Worm (Caenorhabditis elegans) whole organism, L1 larva: ENCODE measurements around the gene amx-1.

Experiments used
- C04F5.9 ChIP-seq: sonication (generic microtip); optimal IDR thresholded peaks from 2 replicates; lab custom pipeline; 2016; ENCODE audit warnings: missing genetic modification characterization, missing compliant biosample characterization
- F16B12.6 ChIP-seq: fragments of 150-350 bp; optimal IDR thresholded peaks from 2 replicates; lab custom pipeline; 2014; ENCODE audit warnings: missing biosample characterization, missing genetic modification characterization
- Y116A8C.19 ChIP-seq: sonication (generic microtip); optimal IDR thresholded peaks from 2 replicates; lab custom pipeline; 2016; ENCODE audit warnings: missing compliant biosample characterization, missing genetic modification characterization, borderline replicate concordance
- aha-1 ChIP-seq: fragments of 150-350 bp; optimal IDR thresholded peaks from 2 replicates; lab custom pipeline; 2014; ENCODE audit warnings: missing biosample characterization, missing genetic modification characterization
- ama-1 ChIP-seq: fragments of 150-350 bp; optimal IDR thresholded peaks from 2 replicates; lab custom pipeline; 2014
- ceh-8 ChIP-seq: fragments of 200-800 bp; sonication (Bioruptor generic); optimal IDR thresholded peaks from 2 replicates; lab custom pipeline; 2018; ENCODE audit warnings: mild to moderate bottlenecking, missing genetic modification characterization, moderate library complexity, missing compliant biosample characterization
- ceh-90 ChIP-seq: sonication (generic microtip); optimal IDR thresholded peaks from 2 replicates; lab custom pipeline; 2016; ENCODE audit warnings: missing genetic modification characterization, missing compliant biosample characterization
- ces-1 ChIP-seq: fragments of 150-350 bp; optimal IDR thresholded peaks from 2 replicates; lab custom pipeline; 2014; ENCODE audit warnings: missing biosample characterization, missing genetic modification reagents, missing genetic modification characterization
- dpl-1 ChIP-seq, 3 experiments: fragments of 150-350 bp in 2 of 3; sonication (generic microtip) in 1 of 3; optimal IDR thresholded peaks; 2 replicates each; lab custom pipeline; 2014 to 2017; ENCODE audit warnings: missing biosample characterization in 3 of 3, missing genetic modification characterization in 3 of 3, missing genetic modification reagents in 3 of 3
- efl-3 ChIP-seq: fragments of 200-800 bp; sonication (Bioruptor generic); optimal IDR thresholded peaks from 2 replicates; lab custom pipeline; 2018; ENCODE audit warnings: mild to moderate bottlenecking, missing genetic modification characterization, missing compliant biosample characterization
- egl-13 ChIP-seq: sonication (generic microtip); optimal IDR thresholded peaks from 2 replicates; lab custom pipeline; 2016; ENCODE audit warnings: missing genotype, missing genetic modification reagents, missing genetic modification characterization, missing compliant biosample characterization
- egl-27 ChIP-seq, 2 experiments: fragments of 150-350 bp in 1 of 2; sonication (generic microtip); optimal IDR thresholded peaks; 3 replicates each; lab custom pipeline; 2017 to 2018; ENCODE audit warnings: missing biosample characterization in 2 of 2, missing genetic modification characterization in 2 of 2, missing genetic modification reagents in 2 of 2
- elt-2 ChIP-seq: sonication (generic microtip); optimal IDR thresholded peaks from 2 replicates; lab custom pipeline; 2016; ENCODE audit warnings: missing genetic modification characterization, mild to moderate bottlenecking, inconsistent platforms, missing compliant biosample characterization, missing genetic modification reagents
- elt-3 ChIP-seq, 6 experiments: fragments of 150-350 bp in 1 of 6; sonication (generic microtip); optimal IDR thresholded peaks; 2 replicates each; lab custom pipeline; 2017 to 2018; ENCODE audit warnings: missing biosample characterization in 6 of 6, missing genetic modification characterization in 6 of 6, inconsistent platforms in 1 of 6
- fkh-10 ChIP-seq: sonication (generic microtip); optimal IDR thresholded peaks from 2 replicates; lab custom pipeline; 2017; ENCODE audit warnings: missing biosample characterization, missing genetic modification reagents, missing genetic modification characterization
- fkh-4 ChIP-seq: sonication (generic microtip); optimal IDR thresholded peaks from 2 replicates; lab custom pipeline; 2016; ENCODE audit warnings: missing compliant biosample characterization, missing genetic modification characterization, borderline replicate concordance
- fkh-8 ChIP-seq: sonication (generic microtip); optimal IDR thresholded peaks from 2 replicates; lab custom pipeline; 2016; ENCODE audit warnings: mild to moderate bottlenecking, missing genetic modification characterization, missing compliant biosample characterization
- fos-1 ChIP-seq: fragments of 150-350 bp; optimal IDR thresholded peaks from 2 replicates; lab custom pipeline; 2014; ENCODE audit warnings: missing biosample characterization, missing genetic modification characterization
- grh-1 ChIP-seq: fragments of 200-800 bp; sonication (Bioruptor generic); IDR thresholded peaks from 2 replicates; pipeline ENCODE4 v1.3.6; 2022; ENCODE audit warnings: missing genetic modification reagents, missing genetic modification characterization, missing compliant biosample characterization
- hlh-17 ChIP-seq: fragments of 200-800 bp; sonication (Bioruptor generic); optimal IDR thresholded peaks from 2 replicates; lab custom pipeline; 2018; ENCODE audit warnings: missing genetic modification characterization, mild to moderate bottlenecking, missing compliant biosample characterization, moderate library complexity, borderline replicate concordance
- isw-1 ChIP-seq: fragments of 200-800 bp; sonication (Bioruptor generic); IDR thresholded peaks from 2 replicates; pipeline ENCODE4 v1.3.6; 2022; ENCODE audit warnings: missing genetic modification characterization, missing compliant biosample characterization
- lin-35 ChIP-seq, 2 experiments: fragments of 150-350 bp; optimal IDR thresholded peaks; 2 replicates each; lab custom pipeline; 2014; ENCODE audit warnings: missing biosample characterization in 2 of 2, missing genetic modification characterization in 2 of 2, missing genetic modification reagents in 2 of 2
- lin-39 ChIP-seq: fragments of 150-350 bp; optimal IDR thresholded peaks from 2 replicates; lab custom pipeline; 2014; ENCODE audit warnings: missing biosample characterization, missing genetic modification reagents, missing genetic modification characterization
- lsy-2 ChIP-seq, 2 experiments: fragments of 150-350 bp; optimal IDR thresholded peaks; 2 replicates each; lab custom pipeline; 2014; ENCODE audit warnings: missing biosample characterization in 2 of 2, missing genetic modification characterization in 2 of 2
- mab-9 ChIP-seq: fragments of 200-800 bp; sonication (Bioruptor generic); IDR thresholded peaks from 2 replicates; pipeline ENCODE4 v1.3.6; 2022; ENCODE audit warnings: missing genetic modification reagents, missing genetic modification characterization, missing compliant biosample characterization
- mef-2 ChIP-seq: fragments of 150-350 bp; optimal IDR thresholded peaks from 2 replicates; lab custom pipeline; 2014; ENCODE audit warnings: missing biosample characterization, missing genetic modification characterization
- mep-1 ChIP-seq: fragments of 150-350 bp; optimal IDR thresholded peaks from 2 replicates; lab custom pipeline; 2014; ENCODE audit warnings: missing biosample characterization, missing genetic modification characterization
- nhr-19 ChIP-seq: fragments of 200-800 bp; sonication (Bioruptor generic); conservative IDR thresholded peaks from 2 replicates; pipeline ENCODE4 v1.3.6; 2022; ENCODE audit warnings: missing genetic modification characterization, missing compliant biosample characterization
- nhr-20 ChIP-seq: sonication (generic microtip); optimal IDR thresholded peaks from 2 replicates; lab custom pipeline; 2016; ENCODE audit warnings: mild to moderate bottlenecking, missing genetic modification characterization, missing compliant biosample characterization
- nhr-28 ChIP-seq: fragments of 150-350 bp; optimal IDR thresholded peaks from 2 replicates; lab custom pipeline; 2014; ENCODE audit warnings: missing biosample characterization, missing genetic modification characterization
- nhr-47 ChIP-seq: sonication (generic microtip); optimal IDR thresholded peaks from 2 replicates; lab custom pipeline; 2016; ENCODE audit warnings: mild to moderate bottlenecking, missing genetic modification characterization, moderate library complexity, missing compliant biosample characterization
- nhr-71 ChIP-seq: sonication (generic microtip); optimal IDR thresholded peaks from 2 replicates; lab custom pipeline; 2016; ENCODE audit warnings: mild to moderate bottlenecking, missing genetic modification characterization, moderate library complexity, missing compliant biosample characterization
- nhr-77 ChIP-seq: fragments of 150-350 bp; optimal IDR thresholded peaks from 2 replicates; lab custom pipeline; 2014; ENCODE audit warnings: missing biosample characterization, missing genetic modification characterization
- pag-3 ChIP-seq: sonication (generic microtip); optimal IDR thresholded peaks from 2 replicates; lab custom pipeline; 2017; ENCODE audit warnings: missing genetic modification characterization, mild to moderate bottlenecking, missing compliant biosample characterization, antibody characterized with exemption, borderline replicate concordance; ENCODE audit not compliant: insufficient read depth
- pax-3 ChIP-seq: fragments of 200-800 bp; sonication (Bioruptor generic); optimal IDR thresholded peaks from 2 replicates; lab custom pipeline; 2018; ENCODE audit warnings: mild to moderate bottlenecking, missing genetic modification characterization, moderate library complexity, missing compliant biosample characterization
- pqm-1 ChIP-seq: sonication (generic microtip); optimal IDR thresholded peaks from 3 replicates; lab custom pipeline; 2017; ENCODE audit warnings: missing biosample characterization, missing genetic modification characterization
- skn-1 ChIP-seq: fragments of 150-350 bp; optimal IDR thresholded peaks from 2 replicates; lab custom pipeline; 2014; ENCODE audit warnings: missing biosample characterization, missing genetic modification characterization
- snu-23 ChIP-seq: sonication (generic microtip); optimal IDR thresholded peaks from 2 replicates; lab custom pipeline; 2016; ENCODE audit warnings: missing genetic modification characterization, missing compliant biosample characterization
- sup-37 ChIP-seq: fragments of 200-800 bp; sonication (Bioruptor generic); optimal IDR thresholded peaks from 2 replicates; lab custom pipeline; 2018; ENCODE audit warnings: mild to moderate bottlenecking, missing genetic modification characterization, missing compliant biosample characterization
- swsn-7 ChIP-seq: sonication (generic microtip); optimal IDR thresholded peaks from 2 replicates; lab custom pipeline; 2016; ENCODE audit warnings: missing genetic modification characterization, missing compliant biosample characterization
- tbx-2 ChIP-seq: sonication (generic microtip); optimal IDR thresholded peaks from 2 replicates; lab custom pipeline; 2016; ENCODE audit warnings: missing genetic modification characterization, missing compliant biosample characterization
- tlp-1 ChIP-seq: fragments of 150-350 bp; optimal IDR thresholded peaks from 2 replicates; lab custom pipeline; 2014; ENCODE audit warnings: missing biosample characterization, missing genetic modification characterization
- unc-98 ChIP-seq: fragments of 200-800 bp; sonication (Bioruptor generic); IDR thresholded peaks from 2 replicates; pipeline ENCODE4 v1.3.6; 2022; ENCODE audit warnings: missing genetic modification characterization, missing compliant biosample characterization
- xbp-1 ChIP-seq: sonication (generic microtip); optimal IDR thresholded peaks from 2 replicates; lab custom pipeline; 2016; ENCODE audit warnings: missing genetic modification characterization, missing compliant biosample characterization
- zip-4 ChIP-seq: fragments of 200-800 bp; sonication (Bioruptor generic); optimal IDR thresholded peaks from 2 replicates; lab custom pipeline; 2018; ENCODE audit warnings: mild to moderate bottlenecking, missing genetic modification characterization, moderate library complexity, missing compliant biosample characterization
- ztf-11 ChIP-seq, 2 experiments: sonication (generic microtip); optimal IDR thresholded peaks; 2 replicates each; lab custom pipeline; 2016 to 2017; ENCODE audit warnings: missing genetic modification characterization in 2 of 2, missing biosample characterization in 1 of 2, missing compliant biosample characterization in 1 of 2
- ztf-4 ChIP-seq: fragments of 150-350 bp; optimal IDR thresholded peaks from 2 replicates; lab custom pipeline; 2014; ENCODE audit warnings: missing biosample characterization, missing genetic modification characterization

Gene amx-1

ce11 chrIII:3797180-3798026 is 24.8 kb upstream of the amx-1 start (continued):
- no peak for TF ChIP-seq hlh-17 (GFP tag; lab: Kevin White, UChicago)
- TF ChIP-seq pag-3 (tag; lab: Kevin White, UChicago): no peak
- no peak for TF ChIP-seq fkh-8 (tag; lab: Kevin White, UChicago)
- no peak for TF ChIP-seq swsn-7 (tag; lab: Kevin White, UChicago)
- no peak for TF ChIP-seq pax-3
- peak; percentile 60 for TF ChIP-seq nhr-71
- TF ChIP-seq lsy-2 (tag; optimal IDR thresholded peaks at IDR 0.05; lab: Kevin White, UChicago): peak in 1 of 2 experiments; percentile 38
- TF ChIP-seq F16B12.6 (tag; lab: Kevin White, UChicago): no peak
- no peak for TF ChIP-seq ceh-90 (tag; lab: Kevin White, UChicago)
- TF ChIP-seq mef-2: no peak

- TF ChIP-seq mep-1 (tag; lab: Kevin White, UChicago) (no peak), ztf-4 (tag; lab: Kevin White, UChicago) (no peak), egl-27 (tag; optimal IDR thresholded peaks at IDR 0.05; lab: Kevin White, UChicago) (no peak), fos-1 (tag; lab: Kevin White, UChicago) (no peak), pax-3 (no peak), swsn-7 (tag; lab: Kevin White, UChicago) (no peak), mab-9 (GFP tag; lab: Robert Waterston, UW) (no peak), grh-1 (no peak), tlp-1 (tag; lab: Kevin White, UChicago) (no peak), nhr-77 (tag; lab: Kevin White, UChicago) (no peak)
These were observed 23.8 kb upstream of the amx-1 start for ce11 chrIII:3798416-3798815.

- no peak for TF ChIP-seq nhr-28
- TF ChIP-seq sup-37 (GFP tag; lab: Kevin White, UChicago): no peak
- no peak for TF ChIP-seq unc-98
- TF ChIP-seq mab-9 (GFP tag; lab: Robert Waterston, UW): no peak
- TF ChIP-seq dpl-1 (GFP tag; optimal IDR thresholded peaks at IDR 0.05; lab: Kevin White, UChicago): no peak
- TF ChIP-seq aha-1 (tag; lab: Kevin White, UChicago): no peak
- peak; percentile 10 for TF ChIP-seq mep-1 (tag; lab: Kevin White, UChicago)
- no peak for TF ChIP-seq grh-1
- no peak for TF ChIP-seq isw-1 (GFP tag; lab: Robert Waterston, UW)
- no peak for TF ChIP-seq ceh-8 (GFP tag; lab: Kevin White, UChicago)
- TF ChIP-seq pqm-1: no peak
- no peak for TF ChIP-seq Y116A8C.19
- TF ChIP-seq ama-1: peak; percentile 12
- TF ChIP-seq ztf-11 (tag; optimal IDR thresholded peaks at IDR 0.05; lab: Kevin White, UChicago): no peak
- TF ChIP-seq snu-23 (GFP tag; lab: Kevin White, UChicago): peak; percentile 60
- TF ChIP-seq xbp-1: no peak
- TF ChIP-seq elt-3 (tag; optimal IDR thresholded peaks at IDR 0.05; lab: Kevin White, UChicago): peak in 4 of 6 experiments; percentile 29 to 75 (median 49)
- peak; percentile 21 for TF ChIP-seq tbx-2
- no peak for TF ChIP-seq fkh-4 (tag; lab: Kevin White, UChicago)
- TF ChIP-seq elt-2 (tag; lab: Kevin White, UChicago): peak; percentile 35
- no peak for TF ChIP-seq C04F5.9 (tag; lab: Kevin White, UChicago)
- TF ChIP-seq nhr-47 (tag; lab: Kevin White, UChicago): peak; percentile 15
- TF ChIP-seq nhr-20 (tag; lab: Kevin White, UChicago): peak; percentile 57
- peak; percentile 38 to 40 for TF ChIP-seq lsy-2 (tag; optimal IDR thresholded peaks at IDR 0.05; lab: Kevin White, UChicago)
- no peak for TF ChIP-seq lin-39
- TF ChIP-seq nhr-19: peak; percentile 44
- TF ChIP-seq zip-4: no peak
- TF ChIP-seq ces-1 (GFP tag; lab: Kevin White, UChicago): no peak
- TF ChIP-seq efl-3: no peak
- TF ChIP-seq skn-1 (tag; lab: Kevin White, UChicago): no peak
- TF ChIP-seq fkh-10 (GFP tag; lab: Kevin White, UChicago): no peak
- peak in 1 of 2 experiments; percentile 66 for TF ChIP-seq lin-35 (GFP tag; optimal IDR thresholded peaks at IDR 0.05; lab: Kevin White, UChicago)
- TF ChIP-seq egl-13 (tag; lab: Kevin White, UChicago): no peak
These were observed 23.0 kb upstream of the amx-1 start for ce11 chrIII:3799213-3799612.
